Worm (Caenorhabditis elegans): Measurements from ENCODE around the gene mpst-2.

DNA sequence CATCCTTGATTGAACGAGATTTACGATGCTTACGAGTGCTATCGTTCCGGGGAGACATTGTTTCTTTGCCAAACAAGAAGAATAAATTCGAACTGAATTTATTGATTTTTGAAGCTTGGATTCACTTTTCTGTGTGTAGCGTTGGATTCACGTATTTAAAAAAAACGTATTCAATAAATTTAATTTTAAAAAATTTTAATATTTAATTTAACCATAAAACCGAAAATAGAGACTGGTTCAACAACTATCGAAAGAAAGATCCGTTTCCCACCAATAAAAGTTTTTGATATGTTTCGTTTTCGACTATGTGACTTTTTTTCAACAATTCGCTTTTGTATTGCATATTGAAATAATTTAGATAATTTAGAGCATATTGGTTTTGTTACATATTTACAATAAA lies 17.9 kb downstream of the mpst-2 start, which contains the start of gene ZC412.5:
- no peak for TF ChIP-seq him-1 (tag; optimal IDR thresholded peaks at IDR 0.05)
- TF ChIP-seq dao-5 (tag; optimal IDR thresholded peaks at IDR 0.05) = no peak
